Worm (Caenorhabditis elegans) whole organism, L1 larva: ENCODE data around the gene F23H11.4.

Experiments used
- C16A3.4 ChIP-seq: fragments of 150-350 bp; optimal IDR thresholded peaks from 2 replicates; lab custom pipeline; 2014; ENCODE audit warnings: missing biosample characterization, missing genetic modification characterization
- C34B4.2 ChIP-seq: sonication (generic microtip); optimal IDR thresholded peaks from 2 replicates; lab custom pipeline; 2017; ENCODE audit warnings: mild to moderate bottlenecking, missing genetic modification characterization, missing compliant biosample characterization
- Y116A8C.19 ChIP-seq: sonication (generic microtip); optimal IDR thresholded peaks from 2 replicates; lab custom pipeline; 2016; ENCODE audit warnings: missing compliant biosample characterization, missing genetic modification characterization, borderline replicate concordance
- ama-1 ChIP-seq: fragments of 150-350 bp; optimal IDR thresholded peaks from 2 replicates; lab custom pipeline; 2014
- blmp-1 ChIP-seq: fragments of 150-350 bp; optimal IDR thresholded peaks from 2 replicates; lab custom pipeline; 2014; ENCODE audit warnings: missing biosample characterization, missing genetic modification characterization
- ceh-63 ChIP-seq: fragments of 200-800 bp; sonication (Bioruptor generic); optimal IDR thresholded peaks from 2 replicates; lab custom pipeline; 2018; ENCODE audit warnings: mild to moderate bottlenecking, missing genetic modification characterization, missing compliant biosample characterization
- ceh-8 ChIP-seq: fragments of 200-800 bp; sonication (Bioruptor generic); optimal IDR thresholded peaks from 2 replicates; lab custom pipeline; 2018; ENCODE audit warnings: mild to moderate bottlenecking, missing genetic modification characterization, moderate library complexity, missing compliant biosample characterization
- ceh-90 ChIP-seq: sonication (generic microtip); optimal IDR thresholded peaks from 2 replicates; lab custom pipeline; 2016; ENCODE audit warnings: missing genetic modification characterization, missing compliant biosample characterization
- ces-1 ChIP-seq: fragments of 150-350 bp; optimal IDR thresholded peaks from 2 replicates; lab custom pipeline; 2014; ENCODE audit warnings: missing biosample characterization, missing genetic modification reagents, missing genetic modification characterization
- dpl-1 ChIP-seq, 3 experiments: fragments of 150-350 bp in 2 of 3; sonication (generic microtip) in 1 of 3; optimal IDR thresholded peaks; 2 replicates each; lab custom pipeline; 2014 to 2017; ENCODE audit warnings: missing biosample characterization in 3 of 3, missing genetic modification characterization in 3 of 3, missing genetic modification reagents in 3 of 3
- dsc-1 ChIP-seq: sonication (generic microtip); optimal IDR thresholded peaks from 2 replicates; lab custom pipeline; 2016; ENCODE audit warnings: mild to moderate bottlenecking, missing genetic modification characterization, missing compliant biosample characterization
- efl-1 ChIP-seq, 4 experiments: fragments of 150-350 bp; optimal IDR thresholded peaks in 3 of 4; peaks in 1 of 4; 1 replicate in 1 of 4; 2 replicates in 3 of 4; lab custom pipeline; 2014; ENCODE audit warnings: missing biosample characterization in 2 of 4, missing genetic modification characterization in 2 of 4, missing genetic modification reagents in 2 of 4
- egl-13 ChIP-seq: sonication (generic microtip); optimal IDR thresholded peaks from 2 replicates; lab custom pipeline; 2016; ENCODE audit warnings: missing genotype, missing genetic modification reagents, missing genetic modification characterization, missing compliant biosample characterization
- elt-2 ChIP-seq: sonication (generic microtip); optimal IDR thresholded peaks from 2 replicates; lab custom pipeline; 2016; ENCODE audit warnings: missing genetic modification characterization, mild to moderate bottlenecking, inconsistent platforms, missing compliant biosample characterization, missing genetic modification reagents
- ets-5 ChIP-seq: fragments of 200-800 bp; sonication (Bioruptor generic); IDR thresholded peaks from 2 replicates; pipeline ENCODE4 v1.3.6; 2022; ENCODE audit warnings: missing genetic modification characterization, missing compliant biosample characterization
- fkh-8 ChIP-seq: sonication (generic microtip); optimal IDR thresholded peaks from 2 replicates; lab custom pipeline; 2016; ENCODE audit warnings: mild to moderate bottlenecking, missing genetic modification characterization, missing compliant biosample characterization
- hlh-17 ChIP-seq: fragments of 200-800 bp; sonication (Bioruptor generic); optimal IDR thresholded peaks from 2 replicates; lab custom pipeline; 2018; ENCODE audit warnings: missing genetic modification characterization, mild to moderate bottlenecking, missing compliant biosample characterization, moderate library complexity, borderline replicate concordance
- hlh-4 ChIP-seq: sonication (generic microtip); optimal IDR thresholded peaks from 2 replicates; lab custom pipeline; 2016; ENCODE audit warnings: mild to moderate bottlenecking, missing genetic modification characterization, missing compliant biosample characterization
- irx-1 ChIP-seq: sonication (generic microtip); optimal IDR thresholded peaks from 2 replicates; lab custom pipeline; 2016; ENCODE audit warnings: missing genetic modification characterization, missing compliant biosample characterization
- lin-13 ChIP-seq: fragments of 150-350 bp; optimal IDR thresholded peaks from 2 replicates; lab custom pipeline; 2014; ENCODE audit warnings: missing biosample characterization, missing genetic modification reagents, missing genetic modification characterization
- lin-14 ChIP-seq: fragments of 200-800 bp; sonication (Bioruptor generic); optimal IDR thresholded peaks from 2 replicates; lab custom pipeline; 2018; ENCODE audit warnings: mild to moderate bottlenecking, missing genetic modification characterization, moderate library complexity, missing compliant biosample characterization
- lin-35 ChIP-seq, 2 experiments: fragments of 150-350 bp; optimal IDR thresholded peaks; 2 replicates each; lab custom pipeline; 2014; ENCODE audit warnings: missing biosample characterization in 2 of 2, missing genetic modification characterization in 2 of 2, missing genetic modification reagents in 2 of 2
- lsy-2 ChIP-seq, 2 experiments: fragments of 150-350 bp; optimal IDR thresholded peaks; 2 replicates each; lab custom pipeline; 2014; ENCODE audit warnings: missing biosample characterization in 2 of 2, missing genetic modification characterization in 2 of 2
- mdl-1 ChIP-seq, 2 experiments: fragments of 150-350 bp; optimal IDR thresholded peaks; 2 replicates each; lab custom pipeline; 2014 to 2017; ENCODE audit warnings: missing biosample characterization in 2 of 2, missing genetic modification characterization in 2 of 2, inconsistent platforms in 1 of 2
- mep-1 ChIP-seq: fragments of 150-350 bp; optimal IDR thresholded peaks from 2 replicates; lab custom pipeline; 2014; ENCODE audit warnings: missing biosample characterization, missing genetic modification characterization
- nhr-12 ChIP-seq: sonication (generic microtip); optimal IDR thresholded peaks from 2 replicates; lab custom pipeline; 2017; ENCODE audit warnings: missing biosample characterization, missing genetic modification characterization
- nhr-237 ChIP-seq: fragments of 150-350 bp; optimal IDR thresholded peaks from 2 replicates; lab custom pipeline; 2014; ENCODE audit warnings: missing biosample characterization, missing genetic modification characterization
- nhr-47 ChIP-seq: sonication (generic microtip); optimal IDR thresholded peaks from 2 replicates; lab custom pipeline; 2016; ENCODE audit warnings: mild to moderate bottlenecking, missing genetic modification characterization, moderate library complexity, missing compliant biosample characterization
- nhr-71 ChIP-seq: sonication (generic microtip); optimal IDR thresholded peaks from 2 replicates; lab custom pipeline; 2016; ENCODE audit warnings: mild to moderate bottlenecking, missing genetic modification characterization, moderate library complexity, missing compliant biosample characterization
- nhr-77 ChIP-seq: fragments of 150-350 bp; optimal IDR thresholded peaks from 2 replicates; lab custom pipeline; 2014; ENCODE audit warnings: missing biosample characterization, missing genetic modification characterization
- nhr-85 ChIP-seq: sonication (generic microtip); peaks from one replicate; lab custom pipeline; 2016; ENCODE audit warnings: missing genetic modification characterization, inconsistent platforms, missing compliant biosample characterization
- nhr-90 ChIP-seq: sonication (generic microtip); optimal IDR thresholded peaks from 2 replicates; lab custom pipeline; 2016; ENCODE audit warnings: mild to moderate bottlenecking, missing genetic modification characterization, missing compliant biosample characterization; ENCODE audit not compliant: poor library complexity
- pag-3 ChIP-seq: sonication (generic microtip); optimal IDR thresholded peaks from 2 replicates; lab custom pipeline; 2017; ENCODE audit warnings: missing genetic modification characterization, mild to moderate bottlenecking, missing compliant biosample characterization, antibody characterized with exemption, borderline replicate concordance; ENCODE audit not compliant: insufficient read depth
- pqm-1 ChIP-seq: sonication (generic microtip); optimal IDR thresholded peaks from 3 replicates; lab custom pipeline; 2017; ENCODE audit warnings: missing biosample characterization, missing genetic modification characterization
- rnt-1 ChIP-seq: sonication (generic microtip); optimal IDR thresholded peaks from 2 replicates; lab custom pipeline; 2016; ENCODE audit warnings: mild to moderate bottlenecking, missing genetic modification characterization, moderate library complexity, missing compliant biosample characterization
- skn-1 ChIP-seq: fragments of 150-350 bp; optimal IDR thresholded peaks from 2 replicates; lab custom pipeline; 2014; ENCODE audit warnings: missing biosample characterization, missing genetic modification characterization
- sox-4 ChIP-seq: sonication (generic microtip); optimal IDR thresholded peaks from 2 replicates; lab custom pipeline; 2016; ENCODE audit warnings: missing genetic modification characterization, missing compliant biosample characterization
- sptf-1 ChIP-seq: fragments of 150-350 bp; optimal IDR thresholded peaks from 2 replicates; lab custom pipeline; 2014; ENCODE audit warnings: missing biosample characterization, missing genetic modification characterization
- tbx-2 ChIP-seq: sonication (generic microtip); optimal IDR thresholded peaks from 2 replicates; lab custom pipeline; 2016; ENCODE audit warnings: missing genetic modification characterization, missing compliant biosample characterization
- tlp-1 ChIP-seq: fragments of 150-350 bp; optimal IDR thresholded peaks from 2 replicates; lab custom pipeline; 2014; ENCODE audit warnings: missing biosample characterization, missing genetic modification characterization
- unc-30 ChIP-seq: sonication (generic microtip); optimal IDR thresholded peaks from 2 replicates; lab custom pipeline; 2017; ENCODE audit warnings: missing biosample characterization, missing genetic modification characterization
- unc-86 ChIP-seq: sonication (generic microtip); optimal IDR thresholded peaks from 2 replicates; lab custom pipeline; 2016; ENCODE audit warnings: missing genetic modification characterization, missing compliant biosample characterization
- unc-98 ChIP-seq: fragments of 200-800 bp; sonication (Bioruptor generic); IDR thresholded peaks from 2 replicates; pipeline ENCODE4 v1.3.6; 2022; ENCODE audit warnings: missing genetic modification characterization, missing compliant biosample characterization
- vab-15 ChIP-seq: sonication (generic microtip); optimal IDR thresholded peaks from 2 replicates; lab custom pipeline; 2017; ENCODE audit warnings: missing genotype, mild to moderate bottlenecking, missing genetic modification characterization, missing compliant biosample characterization
- zip-4 ChIP-seq: fragments of 200-800 bp; sonication (Bioruptor generic); optimal IDR thresholded peaks from 2 replicates; lab custom pipeline; 2018; ENCODE audit warnings: mild to moderate bottlenecking, missing genetic modification characterization, moderate library complexity, missing compliant biosample characterization
- ztf-11 ChIP-seq, 2 experiments: sonication (generic microtip); optimal IDR thresholded peaks; 2 replicates each; lab custom pipeline; 2016 to 2017; ENCODE audit warnings: missing genetic modification characterization in 2 of 2, missing biosample characterization in 1 of 2, missing compliant biosample characterization in 1 of 2

The F23H11.4 gene

ce11 chrIII:891014-891413 is 16.3 kb downstream of the F23H11.4 start, which contains the start of gene T24C4.10:
TSS of gene T24C4.10 (minus strand) at chrIII:891243.
- TF ChIP-seq lin-35 (GFP tag; optimal IDR thresholded peaks at IDR 0.05; lab: Kevin White, UChicago) (peak in 1 of 2 experiments; percentile 10), tbx-2 (tag; lab: Kevin White, UChicago) (no peak)
- TF ChIP-seq, all 84 proteins: peak for 1

ce11 chrIII:888983-889549 is 18.3 kb downstream of the F23H11.4 start:
- TF ChIP-seq efl-1 (optimal IDR thresholded peaks at IDR 0.05; lab: Kevin White, UChicago) (peak in 1 of 2 experiments; percentile 7), efl-1 (GFP tag; optimal IDR thresholded peaks at IDR 0.05 in 1 of 2; lab: Kevin White, UChicago) (peak; percentile 16 to 28), nhr-71 (peak; percentile 37), fkh-8 (tag; lab: Kevin White, UChicago) (peak; percentile 59), vab-15 (no peak), dpl-1 (GFP tag; optimal IDR thresholded peaks at IDR 0.05; lab: Kevin White, UChicago) (peak in 1 of 3 experiments; percentile 45), lin-13 (GFP tag; lab: Kevin White, UChicago) (no peak), nhr-90 (tag; lab: Kevin White, UChicago) (no peak), hlh-4 (tag; lab: Kevin White, UChicago) (no peak), mdl-1 (tag; optimal IDR thresholded peaks at IDR 0.05; lab: Kevin White, UChicago) (peak in 1 of 2 experiments; percentile 1), rnt-1 (no peak), ama-1 (no peak), tlp-1 (tag; lab: Kevin White, UChicago) (no peak), egl-13 (tag; lab: Kevin White, UChicago) (peak; percentile 29), ets-5 (no peak), unc-98 (no peak), mep-1 (no peak), skn-1 (tag; lab: Kevin White, UChicago) (peak; percentile 0), zip-4 (GFP tag; lab: Kevin White, UChicago) (no peak), irx-1 (tag; lab: Kevin White, UChicago) (no peak), C34B4.2 (tag; lab: Kevin White, UChicago) (no peak), tbx-2 (tag; lab: Kevin White, UChicago) (no peak), nhr-47 (tag; lab: Kevin White, UChicago) (peak; percentile 1), lsy-2 (tag; optimal IDR thresholded peaks at IDR 0.05; lab: Kevin White, UChicago) (peak; percentile 49 to 73), nhr-85 (tag; lab: Kevin White, UChicago) (peak; percentile 7)
- TF ChIP-seq, all 84 proteins: peak for 10

ce11 chrIII:887874-888299 is 19.5 kb downstream of the F23H11.4 start:
- no peak for TF ChIP-seq unc-30 (tag; lab: Kevin White, UChicago)
- peak; percentile 77 for TF ChIP-seq tbx-2 (tag; lab: Kevin White, UChicago)
- peak; percentile 47 for TF ChIP-seq nhr-90 (tag; lab: Kevin White, UChicago)
- peak; percentile 2 for TF ChIP-seq ceh-63 (GFP tag; lab: Kevin White, UChicago)
- no peak for TF ChIP-seq zip-4 (GFP tag; lab: Kevin White, UChicago)
- no peak for TF ChIP-seq hlh-17 (GFP tag; lab: Kevin White, UChicago)
- TF ChIP-seq nhr-77 (tag; lab: Kevin White, UChicago): peak; percentile 40
- no peak for TF ChIP-seq elt-2 (tag; lab: Kevin White, UChicago)
- TF ChIP-seq pqm-1 (tag; lab: Kevin White, UChicago): no peak
- no peak for TF ChIP-seq sptf-1 (tag; lab: Kevin White, UChicago)
- no peak for TF ChIP-seq C34B4.2 (tag; lab: Kevin White, UChicago)
- TF ChIP-seq unc-86 (tag; lab: Kevin White, UChicago): peak; percentile 87
- TF ChIP-seq C16A3.4 (tag; lab: Kevin White, UChicago): peak; percentile 40
- TF ChIP-seq rnt-1: peak; percentile 75
- TF ChIP-seq vab-15: no peak
- peak; percentile 49 for TF ChIP-seq sox-4 (tag; lab: Kevin White, UChicago)
- no peak for TF ChIP-seq nhr-237 (tag; lab: Kevin White, UChicago)
- no peak for TF ChIP-seq ama-1
- no peak for TF ChIP-seq ces-1
- peak; percentile 96 for TF ChIP-seq lin-14
- peak in 1 of 2 experiments; percentile 60 for TF ChIP-seq ztf-11 (tag; optimal IDR thresholded peaks at IDR 0.05; lab: Kevin White, UChicago)
- peak; percentile 11 to 45 (median 18) for TF ChIP-seq dpl-1 (GFP tag; optimal IDR thresholded peaks at IDR 0.05; lab: Kevin White, UChicago)
- peak; percentile 37 for TF ChIP-seq irx-1 (tag; lab: Kevin White, UChicago)
- peak; percentile 49 for TF ChIP-seq dsc-1 (tag; lab: Kevin White, UChicago)
- TF ChIP-seq blmp-1: peak; percentile 97
- TF ChIP-seq ceh-8 (GFP tag; lab: Kevin White, UChicago): no peak
- TF ChIP-seq ceh-90: no peak
- TF ChIP-seq Y116A8C.19 (tag; lab: Kevin White, UChicago): no peak
- TF ChIP-seq egl-13 (tag; lab: Kevin White, UChicago): peak; percentile 79
- TF ChIP-seq nhr-12: no peak
- TF ChIP-seq pag-3: no peak
